Fruit fly (Drosophila melanogaster) whole organism, wandering third instar larva: ENCODE data around the gene CG7271.

Experiments
- Abd-B ChIP-seq: fragments of >200 bp; optimal IDR thresholded peaks from 2 replicates; lab custom pipeline; 2017; ENCODE audit warnings: missing biosample characterization, missing genetic modification characterization
- HLH106 ChIP-seq: fragments of 200-800 bp; optimal IDR thresholded peaks from 3 replicates; lab custom pipeline; 2019; ENCODE audit warnings: missing biosample characterization, mild to moderate bottlenecking, missing genetic modification characterization, moderate library complexity
- Hr83 ChIP-seq: fragments of 200-300 bp; sonication (Bioruptor generic); optimal IDR thresholded peaks from 2 replicates; lab custom pipeline; 2016; ENCODE audit warnings: missing biosample characterization, mild to moderate bottlenecking, missing genetic modification characterization, moderate library complexity; ENCODE audit not compliant: poor library complexity, severe bottlenecking
- Myc ChIP-seq: fragments of >200 bp; optimal IDR thresholded peaks from 2 replicates; lab custom pipeline; 2017
- OdsH ChIP-seq: fragments of 200-800 bp; sonication (Bioruptor generic); optimal IDR thresholded peaks from 2 replicates; lab custom pipeline; 2016; ENCODE audit warnings: missing biosample characterization, mild to moderate bottlenecking, missing genetic modification characterization
- lola ChIP-seq: fragments of >200 bp; optimal IDR thresholded peaks from 2 replicates; lab custom pipeline; 2017; ENCODE audit warnings: missing biosample characterization, missing genetic modification characterization
- usp ChIP-seq: fragments of >200 bp; optimal IDR thresholded peaks from 2 replicates; lab custom pipeline; 2017; ENCODE audit warnings: missing biosample characterization, missing genetic modification characterization

DNA sequence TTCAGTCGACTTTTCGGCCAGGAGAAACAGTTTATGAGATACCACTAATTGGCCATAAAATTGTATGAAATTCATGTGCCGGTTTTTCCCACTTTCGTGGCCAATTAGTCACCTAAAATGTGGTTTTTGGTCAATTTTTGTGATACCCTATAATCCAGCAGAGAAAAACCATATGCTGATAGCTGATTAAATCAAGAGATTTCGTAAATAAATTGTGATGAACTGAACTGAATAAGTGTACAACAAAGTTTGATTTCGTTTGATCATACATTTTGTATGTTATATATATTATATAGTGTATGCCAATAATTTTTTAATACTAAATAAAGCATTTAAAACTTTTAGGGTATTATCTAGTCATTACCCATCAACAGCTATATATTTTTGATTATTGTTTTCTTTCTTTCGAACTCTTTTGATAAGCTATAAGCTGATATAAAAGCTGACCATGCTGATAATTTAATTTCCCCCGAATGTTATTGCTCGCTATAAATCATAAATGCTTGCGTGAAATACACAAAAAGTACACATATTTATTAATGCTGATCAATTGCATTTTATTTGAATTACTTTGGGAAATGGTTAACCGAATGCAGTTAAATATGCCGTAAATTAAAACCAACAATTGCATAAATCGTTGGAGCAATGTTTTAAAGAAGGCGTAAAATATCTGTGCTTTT is 46.4 kb downstream of the CG7271 start:
- peak; percentile 11 for TF ChIP-seq OdsH
- TF ChIP-seq usp (GFP tag; lab: Kevin White, UChicago): no peak
- no peak for TF ChIP-seq Myc
- TF ChIP-seq lola: no peak
- no peak for TF ChIP-seq Abd-B
- TF ChIP-seq HLH106 (tag; lab: Kevin White, UChicago): no peak
- no peak for TF ChIP-seq Hr83 (GFP tag; lab: Kevin White, UChicago)
